Fruit fly (Drosophila melanogaster): Measurements from ENCODE around the gene Snoo.

Snoo gene

dm6 chr2L:7954588-7954987, 29.4 kb downstream of the Snoo start (continued):
- TF ChIP-seq grau (tag; optimal IDR thresholded peaks at IDR 0.05) (no peak), Elba2 (GFP tag; optimal IDR thresholded peaks at IDR 0.05) (no peak), CG7786 (GFP tag; optimal IDR thresholded peaks at IDR 0.05) (no peak), dan (GFP tag; IDR thresholded peaks at IDR 0.05) (no peak), CG11456 (GFP tag; IDR thresholded peaks at IDR 0.05) (0 out of 3 replicates have a peak, but pooled peaks have one; percentile 50), btn (GFP tag; optimal IDR thresholded peaks at IDR 0.05) (no peak), CG18599 (GFP tag; optimal IDR thresholded peaks at IDR 0.05) (no peak), CG10431 (GFP tag; optimal IDR thresholded peaks at IDR 0.05) (no peak), sim (GFP tag; IDR thresholded peaks at IDR 0.05) (no peak), CG2889 (GFP tag; IDR thresholded peaks at IDR 0.05) (no peak), tgo (GFP tag; IDR thresholded peaks at IDR 0.05) (no peak), vnd (GFP tag; IDR thresholded peaks at IDR 0.05; ENCODE audit: partially characterized antibody) (no peak), Xbp1 (GFP tag; optimal IDR thresholded peaks at IDR 0.05) (no peak), CG8290 (GFP tag; optimal IDR thresholded peaks at IDR 0.05) (no peak), CG8290 (tag; optimal IDR thresholded peaks at IDR 0.05) (no peak), Atf-2 (GFP tag; optimal IDR thresholded peaks at IDR 0.05) (no peak), Ada2b (GFP tag; IDR thresholded peaks at IDR 0.05) (no peak), CG16815 (GFP tag; optimal IDR thresholded peaks at IDR 0.05) (no peak), Deaf1 (tag; optimal IDR thresholded peaks at IDR 0.05) (no peak), CG11695 (GFP tag; IDR thresholded peaks at IDR 0.05) (0 out of 3 replicates have a peak, but pooled peaks have one; percentile 25), Nf-YC (tag; optimal IDR thresholded peaks at IDR 0.05) (no peak), CG31388 (GFP tag; optimal IDR thresholded peaks at IDR 0.05) (no peak), CG17186 (GFP tag; optimal IDR thresholded peaks at IDR 0.05) (no peak)

- peak; percentile 83 for TF ChIP-seq CTCF (GFP tag; optimal IDR thresholded peaks at IDR 0.05)
- no peak for TF ChIP-seq CG3847 (GFP tag; IDR thresholded peaks at IDR 0.05)
- TF ChIP-seq jumu (GFP tag; optimal IDR thresholded peaks at IDR 0.05), result no peak
- TF ChIP-seq CG4360 (GFP tag; IDR thresholded peaks at IDR 0.05), result peak; percentile 68
- TF ChIP-seq zen2 (GFP tag; IDR thresholded peaks at IDR 0.05; ENCODE audit: partially characterized antibody), result no peak
- peak; percentile 78 for TF ChIP-seq Drgx (GFP tag; IDR thresholded peaks at IDR 0.05)
- TF ChIP-seq vvl (GFP tag; IDR thresholded peaks at IDR 0.05), result 0 out of 2 replicates have a peak, but pooled peaks have one; percentile 9
- TF ChIP-seq D19A (tag; optimal IDR thresholded peaks at IDR 0.05), result no peak
- TF ChIP-seq CG11504 (tag; optimal IDR thresholded peaks at IDR 0.05), result peak; percentile 8
- no peak for TF ChIP-seq CG8944 (GFP tag; optimal IDR thresholded peaks at IDR 0.05)
- no peak for TF ChIP-seq CG30403 (GFP tag; optimal IDR thresholded peaks at IDR 0.05)
- TF ChIP-seq dpn (GFP tag; optimal IDR thresholded peaks at IDR 0.05), result no peak
Observed at dm6 chr2L:7953371-7954017, 30.5 kb downstream of the Snoo start.

dm6 chr2L:7952351-7952750, 31.6 kb downstream of the Snoo start:
- no peak for TF ChIP-seq mirr (GFP tag; optimal IDR thresholded peaks at IDR 0.05)
- TF ChIP-seq CG31388 (GFP tag; optimal IDR thresholded peaks at IDR 0.05), result no peak
- TF ChIP-seq H2.0 (GFP tag; IDR thresholded peaks at IDR 0.05), result no peak
- no peak for TF ChIP-seq CG9609 (GFP tag; optimal IDR thresholded peaks at IDR 0.05)
- TF ChIP-seq Dad (GFP tag; optimal IDR thresholded peaks at IDR 0.05), result no peak
- no peak for TF ChIP-seq Dip3 (GFP tag; optimal IDR thresholded peaks at IDR 0.05)
- TF ChIP-seq nerfin-1 (tag; optimal IDR thresholded peaks at IDR 0.05), result no peak

All from whole organism, embryonic.